Fruit fly (Drosophila melanogaster) whole organism, embryonic: ENCODE results near the gene Desi.
A peak's percentile ranks its signal among the peaks of the same experiment; 100 is the strongest.

Experiments used
- BEAF-32 ChIP-seq: fragments of 200-800 bp; sonication (Bioruptor generic); optimal IDR thresholded peaks from 3 replicates; lab custom pipeline; 2017; ENCODE audit warnings: missing biosample characterization, missing genetic modification characterization, mild to moderate bottlenecking, moderate library complexity, missing genetic modification reagents
- C15 ChIP-seq: fragments of 200-800 bp; sonication (Bioruptor generic); IDR thresholded peaks from 3 replicates; pipeline ENCODE4 v1.3.6; 2022; ENCODE audit warnings: missing biosample characterization, missing genetic modification characterization
- CG11504 ChIP-seq: fragments of 200-800 bp; sonication (Bioruptor generic); optimal IDR thresholded peaks from 3 replicates; lab custom pipeline; 2019; ENCODE audit warnings: missing biosample characterization, mild to moderate bottlenecking, missing genetic modification characterization, moderate library complexity
- CG11695 ChIP-seq: fragments of 200-800 bp; sonication (Bioruptor generic); IDR thresholded peaks from 3 replicates; pipeline ENCODE4 v1.3.6; 2022; ENCODE audit warnings: missing biosample characterization, missing genetic modification characterization
- CG12769 ChIP-seq: fragments of 200-800 bp; sonication (Bioruptor generic); optimal IDR thresholded peaks from 2 replicates; lab custom pipeline; 2019; ENCODE audit warnings: missing biosample characterization, mild to moderate bottlenecking, missing genetic modification characterization, moderate library complexity
- CG15696 ChIP-seq: fragments of 200-800 bp; sonication (Bioruptor generic); optimal IDR thresholded peaks from 2 replicates; lab custom pipeline; 2019; ENCODE audit warnings: missing biosample characterization, mild to moderate bottlenecking, missing genetic modification characterization, moderate library complexity
- CG18011 ChIP-seq: fragments of 200-800 bp; sonication (Bioruptor generic); optimal IDR thresholded peaks from 2 replicates; lab custom pipeline; 2017; ENCODE audit warnings: missing biosample characterization, missing genetic modification characterization, mild to moderate bottlenecking, moderate library complexity, missing genotype
- CG18619 ChIP-seq: fragments of 200-800 bp; sonication (Bioruptor generic); optimal IDR thresholded peaks from 3 replicates; lab custom pipeline; 2017; ENCODE audit warnings: missing biosample characterization, mild to moderate bottlenecking, missing genetic modification characterization
- CG2199 ChIP-seq: fragments of 200-800 bp; sonication (Bioruptor generic); IDR thresholded peaks from 3 replicates; pipeline ENCODE4 v1.3.6; 2022; ENCODE audit warnings: missing biosample characterization, missing genetic modification characterization
- CG30020 ChIP-seq: fragments of 200-800 bp; optimal IDR thresholded peaks from 2 replicates; lab custom pipeline; 2019; ENCODE audit warnings: missing biosample characterization, mild to moderate bottlenecking, missing genetic modification characterization, moderate library complexity
- CG32767 ChIP-seq: fragments of 200-800 bp; sonication (Bioruptor generic); IDR thresholded peaks from 2 replicates; pipeline ENCODE4 v1.3.6; 2022; ENCODE audit warnings: missing biosample characterization, missing genetic modification characterization
- CG34224 ChIP-seq: fragments of 200-800 bp; sonication (Bioruptor generic); IDR thresholded peaks from 3 replicates; pipeline ENCODE4 v1.3.6; 2022; ENCODE audit warnings: missing biosample characterization, missing genetic modification characterization; ENCODE audit not compliant: partially characterized antibody
- CG3838 ChIP-seq: fragments of 200-800 bp; sonication (Bioruptor generic); optimal IDR thresholded peaks from 3 replicates; lab custom pipeline; 2016; ENCODE audit warnings: missing biosample characterization, missing genetic modification characterization
- CG4328 ChIP-seq: fragments of 200-800 bp; sonication (Bioruptor generic); optimal IDR thresholded peaks from 3 replicates; lab custom pipeline; 2017; ENCODE audit warnings: missing biosample characterization, missing genetic modification reagents, missing genetic modification characterization
- CG4617 ChIP-seq: fragments of 200-800 bp; sonication (Bioruptor generic); optimal IDR thresholded peaks from 3 replicates; lab custom pipeline; 2016; ENCODE audit warnings: missing biosample characterization, missing genetic modification characterization, borderline replicate concordance
- CG5180 ChIP-seq: fragments of 200-800 bp; sonication (Bioruptor generic); optimal IDR thresholded peaks from 3 replicates; lab custom pipeline; 2017; ENCODE audit warnings: missing biosample characterization, missing genetic modification characterization, mild to moderate bottlenecking, moderate library complexity, missing genetic modification reagents
- Chrac-16 ChIP-seq: fragments of 200-800 bp; sonication (Bioruptor generic); optimal IDR thresholded peaks from 3 replicates; lab custom pipeline; 2016; ENCODE audit warnings: missing biosample characterization, missing genetic modification characterization
- CoRest ChIP-seq: fragments of 200-800 bp; sonication (Bioruptor generic); optimal IDR thresholded peaks from 3 replicates; lab custom pipeline; 2018; ENCODE audit warnings: missing biosample characterization, mild to moderate bottlenecking, missing genetic modification characterization, moderate library complexity
- Dfd ChIP-seq, 2 experiments: fragments of >200 bp; optimal IDR thresholded peaks; 2 replicates each; lab custom pipeline; 2017; ENCODE audit warnings: missing biosample characterization in 2 of 2, missing genetic modification characterization in 2 of 2
- Ets65A ChIP-seq: fragments of 200-800 bp; sonication (Bioruptor generic); peaks from one replicate; lab custom pipeline; 2016; ENCODE audit warnings: missing biosample characterization, missing genetic modification characterization
- NfI ChIP-seq: fragments of 200-800 bp; sonication (Bioruptor generic); optimal IDR thresholded peaks from 3 replicates; lab custom pipeline; 2018; ENCODE audit warnings: missing biosample characterization, mild to moderate bottlenecking, missing genetic modification characterization, moderate library complexity
- Pdp1 ChIP-seq, 2 experiments: fragments of 200-800 bp; sonication (Bioruptor generic); optimal IDR thresholded peaks; 3 replicates each; lab custom pipeline; 2016; ENCODE audit warnings: missing biosample characterization in 2 of 2, missing genetic modification characterization in 2 of 2, mild to moderate bottlenecking in 1 of 2, moderate library complexity in 1 of 2
- Ravus ChIP-seq: fragments of 200-800 bp; sonication (Bioruptor generic); IDR thresholded peaks from 2 replicates; pipeline ENCODE4 v1.3.6; 2022; ENCODE audit warnings: missing biosample characterization, missing genetic modification characterization
- Sox102F ChIP-seq: fragments of 200-800 bp; sonication (Bioruptor generic); optimal IDR thresholded peaks from 2 replicates; lab custom pipeline; 2018; ENCODE audit warnings: missing biosample characterization, mild to moderate bottlenecking, missing genetic modification characterization, moderate library complexity
- Trl ChIP-seq, 3 experiments: fragments of >200 bp in 2 of 3; fragments of 200-800 bp in 1 of 3; sonication (Bioruptor generic) in 1 of 3; optimal IDR thresholded peaks; 2 replicates in 1 of 3; 3 replicates in 2 of 3; lab custom pipeline; 2016 to 2017; ENCODE audit warnings: missing biosample characterization in 1 of 3, missing genetic modification characterization in 1 of 3
- aop ChIP-seq: fragments of 200-800 bp; sonication (Bioruptor generic); IDR thresholded peaks from 2 replicates; pipeline ENCODE4 v1.3.6; 2022; ENCODE audit warnings: missing biosample characterization, missing genetic modification characterization
- chn ChIP-seq: fragments of 200-800 bp; sonication (Bioruptor generic); optimal IDR thresholded peaks from 2 replicates; lab custom pipeline; 2016; ENCODE audit warnings: missing biosample characterization, missing genetic modification characterization
- ewg ChIP-seq: fragments of 200-800 bp; sonication (Bioruptor generic); optimal IDR thresholded peaks from 3 replicates; lab custom pipeline; 2017; ENCODE audit warnings: mild to moderate bottlenecking, missing biosample characterization, missing genetic modification reagents, missing genetic modification characterization
- fd102C ChIP-seq: fragments of 200-800 bp; sonication (Bioruptor generic); optimal IDR thresholded peaks from 2 replicates; lab custom pipeline; 2018; ENCODE audit warnings: missing biosample characterization, mild to moderate bottlenecking, missing genetic modification characterization, moderate library complexity
- ftz-f1 ChIP-seq: fragments of 200-800 bp; sonication (Bioruptor generic); optimal IDR thresholded peaks from 2 replicates; lab custom pipeline; 2016; ENCODE audit warnings: missing biosample characterization, missing genetic modification characterization
- gce ChIP-seq: fragments of 200-800 bp; sonication (Bioruptor generic); IDR thresholded peaks from 3 replicates; pipeline ENCODE4 v1.3.6; 2022; ENCODE audit warnings: missing biosample characterization, missing genetic modification characterization
- gt ChIP-seq: fragments of 200-800 bp; sonication (Bioruptor generic); IDR thresholded peaks from 2 replicates; pipeline ENCODE4 v1.3.6; 2022; ENCODE audit warnings: missing biosample characterization, missing genetic modification characterization
- hkb ChIP-seq, 2 experiments: fragments of 200-800 bp in 1 of 2; fragments of >200 bp in 1 of 2; sonication (Bioruptor generic) in 1 of 2; IDR thresholded peaks in 1 of 2; optimal IDR thresholded peaks in 1 of 2; 2 replicates each; pipeline versions ENCODE4 v1.3.6 to Lab custom; 2017 to 2022; ENCODE audit warnings: missing biosample characterization in 1 of 2, missing genetic modification characterization in 1 of 2
- hth ChIP-seq: fragments of >200 bp; optimal IDR thresholded peaks from 2 replicates; lab custom pipeline; 2017; ENCODE audit warnings: inconsistent platforms
- jigr1 ChIP-seq: fragments of 200-800 bp; sonication (Bioruptor generic); IDR thresholded peaks from 3 replicates; pipeline ENCODE4 v1.3.6; 2022; ENCODE audit warnings: missing biosample characterization, missing genetic modification characterization
- salm ChIP-seq: fragments of 200-800 bp; sonication (Bioruptor generic); optimal IDR thresholded peaks from 2 replicates; lab custom pipeline; 2018; ENCODE audit warnings: missing biosample characterization, mild to moderate bottlenecking, missing genetic modification characterization
- sd ChIP-seq: fragments of 200-800 bp; sonication (Bioruptor generic); optimal IDR thresholded peaks from 3 replicates; lab custom pipeline; 2018; ENCODE audit warnings: missing biosample characterization, mild to moderate bottlenecking, missing genetic modification characterization, moderate library complexity
- sr ChIP-seq: fragments of 200-800 bp; sonication (Bioruptor generic); IDR thresholded peaks from 3 replicates; pipeline ENCODE4 v1.3.6; 2022; ENCODE audit warnings: missing biosample characterization, missing genetic modification characterization
- ssp ChIP-seq: fragments of 200-800 bp; sonication (Bioruptor generic); IDR thresholded peaks from 2 replicates; pipeline ENCODE4 v1.3.6; 2022; ENCODE audit warnings: missing biosample characterization, missing genetic modification characterization
- wor ChIP-seq: fragments of 200-800 bp; sonication (Bioruptor generic); IDR thresholded peaks from 2 replicates; pipeline ENCODE4 v1.3.6; 2022; ENCODE audit warnings: missing biosample characterization, missing genetic modification characterization

The Desi gene

DNA sequence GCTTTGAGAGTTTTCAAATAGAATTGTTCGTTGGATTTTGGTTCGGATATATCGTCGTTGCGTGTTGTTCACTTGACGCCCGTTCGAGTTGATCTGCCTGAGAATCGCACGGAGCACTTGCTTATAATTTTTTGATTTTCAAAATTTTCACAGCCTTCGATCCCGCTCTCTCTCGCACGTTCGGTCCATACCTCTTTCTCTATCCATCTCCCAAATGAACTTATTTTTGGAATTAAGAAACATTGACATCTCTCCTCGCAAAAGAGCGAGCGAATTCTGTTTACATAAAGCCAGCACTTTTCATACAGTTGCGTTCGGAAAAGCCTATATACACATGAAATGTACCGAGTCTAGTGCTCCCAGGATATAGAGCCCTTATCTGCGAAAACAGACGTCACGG is 2.1 kb upstream of the Desi start, which contains the start of the genes CG45076, CG45078 and fau:
CG45076 (minus strand) TSS at position 101 of the 400 bp plus-strand sequence.
CG45078 (minus strand) TSS at position 101 of the 400 bp plus-strand sequence.
fau (minus strand) TSS at position 101 of the 400 bp plus-strand sequence.
- TF ChIP-seq CG2199 (GFP tag; lab: Robert Waterston, UW) (0 out of 3 replicates have a peak, but pooled peaks have one; percentile 11), C15 (GFP tag; lab: Robert Waterston, UW) (0 out of 3 replicates have a peak, but pooled peaks have one; percentile 52), Trl (optimal IDR thresholded peaks at IDR 0.05; lab: Kevin White, UChicago) (peak in 1 of 2 experiments; percentile 42), Trl (GFP tag; optimal IDR thresholded peaks at IDR 0.05; lab: Kevin White, UChicago) (no peak), CG34224 (GFP tag; lab: Robert Waterston, UW) (0 out of 3 replicates have a peak, but pooled peaks have one; percentile 27), CG11695 (GFP tag; lab: Robert Waterston, UW) (0 out of 3 replicates have a peak, but pooled peaks have one; percentile 7), wor (GFP tag; lab: Robert Waterston, UW) (no peak), CG12769 (tag; lab: Kevin White, UChicago) (peak; percentile 33), Pdp1 (GFP tag; optimal IDR thresholded peaks at IDR 0.05; lab: Kevin White, UChicago) (peak in 1 of 2 experiments; percentile 47), CG18619 (GFP tag; lab: Kevin White, UChicago) (no peak)

DNA sequence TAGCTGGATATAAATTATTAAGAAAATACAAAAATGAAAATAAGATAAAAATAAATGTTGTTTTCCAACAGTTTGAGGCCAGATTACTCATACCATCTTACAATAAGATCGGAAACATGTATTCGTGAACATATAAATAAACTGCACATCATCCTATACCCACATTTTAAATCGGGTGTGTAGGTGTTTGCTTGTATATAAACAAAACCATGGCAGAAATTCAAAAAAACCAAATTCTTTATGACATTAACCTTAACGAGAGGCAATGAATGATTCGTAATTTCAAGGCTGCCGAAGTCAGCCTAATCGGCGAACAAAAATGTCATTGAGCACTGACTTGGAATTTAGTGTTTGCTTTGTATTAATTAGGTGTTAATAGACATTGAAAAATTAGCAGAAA is 1.2 kb upstream of the Desi start:
- TF ChIP-seq CG30020 (tag; lab: Kevin White, UChicago) (no peak), sr (GFP tag; lab: Robert Waterston, UW) (peak; percentile 83; the same call in 2 of the 3 replicates), CG32767 (GFP tag; lab: Robert Waterston, UW) (no peak), CG11504 (tag; lab: Kevin White, UChicago) (no peak), Chrac-16 (GFP tag; lab: Kevin White, UChicago) (no peak), sd (tag; lab: Kevin White, UChicago) (peak; percentile 90), hkb (optimal IDR thresholded peaks at IDR 0.05; lab: Kevin White, UChicago) (no peak), hkb (GFP tag; IDR thresholded peaks at IDR 0.05; lab: Robert Waterston, UW) (no peak), ftz-f1 (peak; percentile 38), NfI (GFP tag; lab: Kevin White, UChicago) (no peak), CoRest (tag; lab: Kevin White, UChicago) (no peak), aop (GFP tag; lab: Robert Waterston, UW) (no peak)

- TF ChIP-seq CG4617 (GFP tag; lab: Kevin White, UChicago) (no peak), BEAF-32 (GFP tag; lab: Kevin White, UChicago) (no peak), CG5180 (peak; percentile 67), chn (no peak), hth (no peak), jigr1 (no peak), gce (GFP tag; lab: Robert Waterston, UW) (no peak), Ets65A (GFP tag; lab: Kevin White, UChicago) (peak; percentile 69), salm (tag; lab: Kevin White, UChicago) (no peak)
Observed at dm6 chr3R:10780161-10780560, 792 bp downstream of the Desi start.

DNA sequence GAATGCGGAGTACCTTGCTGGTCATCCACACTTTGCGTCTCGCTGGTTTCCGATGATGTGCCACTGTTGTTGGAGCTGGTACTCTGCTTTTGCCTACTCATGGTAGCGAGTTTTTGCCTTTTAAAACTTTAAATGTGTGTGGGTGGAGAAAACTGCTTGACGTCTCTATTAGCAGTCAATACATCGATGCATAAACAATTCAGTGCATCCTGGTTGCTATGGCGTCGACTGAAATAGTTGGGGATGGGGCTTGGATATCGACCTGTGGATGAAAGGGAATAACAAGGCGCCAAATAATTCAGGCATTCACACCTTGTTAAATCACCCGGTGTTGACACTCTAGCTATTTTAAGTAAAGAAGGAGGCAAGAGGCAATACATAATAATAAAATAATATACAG is 2.8 kb downstream of the Desi start, which contains the start of gene CG42633:
CG42633 (minus strand) TSS at position 101 of the 400 bp plus-strand sequence.
- TF ChIP-seq Dfd (GFP tag; optimal IDR thresholded peaks at IDR 0.05; lab: Kevin White, UChicago) (no peak), gt (GFP tag; lab: Robert Waterston, UW) (no peak), Ravus (GFP tag; lab: Robert Waterston, UW) (no peak), fd102C (no peak), ssp (GFP tag; lab: Robert Waterston, UW) (no peak), CG18011 (no peak), CG32767 (GFP tag; lab: Robert Waterston, UW) (no peak), CG15696 (tag; lab: Kevin White, UChicago) (no peak), CG4328 (no peak), ewg (GFP tag; lab: Kevin White, UChicago) (no peak), CG3838 (GFP tag; lab: Kevin White, UChicago) (no peak), Sox102F (GFP tag; lab: Kevin White, UChicago) (no peak)
